Fruit fly (Drosophila melanogaster): ENCODE measurements around the gene dac.

Gene dac

dm6 chr2L:16492617-16493203 is 6.9 kb upstream of the dac start (continued):
- TF ChIP-seq Sox100B (GFP tag; optimal IDR thresholded peaks at IDR 0.05) (peak; percentile 70), emc (GFP tag; optimal IDR thresholded peaks at IDR 0.05) (peak; percentile 38), cas (GFP tag; IDR thresholded peaks at IDR 0.05) (no peak), CG6654 (GFP tag; optimal IDR thresholded peaks at IDR 0.05) (peak; percentile 84), gt (GFP tag; IDR thresholded peaks at IDR 0.05) (no peak), CG18476 (GFP tag; optimal IDR thresholded peaks at IDR 0.05) (peak; percentile 63), gce (GFP tag; IDR thresholded peaks at IDR 0.05) (no peak), tup (GFP tag; optimal IDR thresholded peaks at IDR 0.05) (peak; percentile 49), usp (GFP tag; optimal IDR thresholded peaks at IDR 0.05) (no peak), CG6254 (GFP tag; optimal IDR thresholded peaks at IDR 0.05) (peak; percentile 75), CG16779 (GFP tag; IDR thresholded peaks at IDR 0.05) (no peak), Hr51 (GFP tag; optimal IDR thresholded peaks at IDR 0.05) (peak; percentile 49 to 86), gsb (GFP tag; IDR thresholded peaks at IDR 0.05) (peak; percentile 63), cwo (GFP tag; optimal IDR thresholded peaks at IDR 0.05) (peak; percentile 70), fd102C (GFP tag; optimal IDR thresholded peaks at IDR 0.05) (peak; percentile 8), dan (GFP tag; IDR thresholded peaks at IDR 0.05) (no peak), CG12391 (tag; optimal IDR thresholded peaks at IDR 0.05) (peak; percentile 85), CG9215 (GFP tag; IDR thresholded peaks at IDR 0.05) (peak; percentile 43; the same call in 1 of the 2 replicates), HLH4C (GFP tag; IDR thresholded peaks at IDR 0.05; ENCODE audit: partially characterized antibody) (no peak), CG13624 (GFP tag; optimal IDR thresholded peaks at IDR 0.05) (peak; percentile 6), ab (GFP tag; optimal IDR thresholded peaks at IDR 0.05) (no peak), sob (GFP tag; IDR thresholded peaks at IDR 0.05) (peak; percentile 77), CG8290 (GFP tag; optimal IDR thresholded peaks at IDR 0.05) (peak; percentile 52), CG8290 (tag; optimal IDR thresholded peaks at IDR 0.05) (peak in 1 of 2 experiments; percentile 85), chinmo (GFP tag; IDR thresholded peaks at IDR 0.05; ENCODE audit: partially characterized antibody) (peak; percentile 79; the same call in 2 of the 4 replicates), Mes4 (GFP tag; optimal IDR thresholded peaks at IDR 0.05) (peak; percentile 75), tll (GFP tag; optimal IDR thresholded peaks at IDR 0.05) (no peak), CG2120 (GFP tag; optimal IDR thresholded peaks at IDR 0.05) (peak; percentile 77), Hsf (GFP tag; optimal IDR thresholded peaks at IDR 0.05) (peak; percentile 76), btn (GFP tag; optimal IDR thresholded peaks at IDR 0.05) (peak; percentile 24), slou (GFP tag; optimal IDR thresholded peaks at IDR 0.05) (peak; percentile 23), crp (GFP tag; optimal IDR thresholded peaks at IDR 0.05) (peak in 1 of 2 experiments; percentile 7), Fer2 (tag; optimal IDR thresholded peaks at IDR 0.05) (peak; percentile 58), CG12219 (GFP tag; optimal IDR thresholded peaks at IDR 0.05) (peak; percentile 88), Doc2 (GFP tag; IDR thresholded peaks at IDR 0.05) (no peak), CG15601 (tag; optimal IDR thresholded peaks at IDR 0.05) (peak; percentile 64), slp2 (GFP tag; optimal IDR thresholded peaks at IDR 0.05) (peak; percentile 48), CG2889 (GFP tag; IDR thresholded peaks at IDR 0.05) (0 out of 3 replicates have a peak, but pooled peaks have one; percentile 38), HmgZ (tag; optimal IDR thresholded peaks at IDR 0.05) (peak; percentile 58), CG17328 (GFP tag; IDR thresholded peaks at IDR 0.05) (peak; percentile 87), ken (GFP tag; IDR thresholded peaks at IDR 0.05) (peak; percentile 74; the same call in 2 of the 3 replicates), CG6689 (GFP tag; IDR thresholded peaks at IDR 0.05) (peak; percentile 78), ap (GFP tag; IDR thresholded peaks at IDR 0.05) (peak; percentile 57; the same call in 1 of the 2 replicates), Tbp (GFP tag; optimal IDR thresholded peaks at IDR 0.05) (no peak), Optix (GFP tag; IDR thresholded peaks at IDR 0.05) (peak; percentile 69), CG10366 (GFP tag; IDR thresholded peaks at IDR 0.05) (peak; percentile 66), CG3838 (GFP tag; optimal IDR thresholded peaks at IDR 0.05) (peak; percentile 44), fd64A (GFP tag; optimal IDR thresholded peaks at IDR 0.05) (peak; percentile 44), CG12071 (GFP tag; optimal IDR thresholded peaks at IDR 0.05) (peak; percentile 72), lab (GFP tag; optimal IDR thresholded peaks at IDR 0.05) (peak; percentile 82)

Data from whole organism, embryonic.